Worm (Caenorhabditis elegans): ENCODE measurements around the gene inx-6.

inx-6 gene

DNA sequence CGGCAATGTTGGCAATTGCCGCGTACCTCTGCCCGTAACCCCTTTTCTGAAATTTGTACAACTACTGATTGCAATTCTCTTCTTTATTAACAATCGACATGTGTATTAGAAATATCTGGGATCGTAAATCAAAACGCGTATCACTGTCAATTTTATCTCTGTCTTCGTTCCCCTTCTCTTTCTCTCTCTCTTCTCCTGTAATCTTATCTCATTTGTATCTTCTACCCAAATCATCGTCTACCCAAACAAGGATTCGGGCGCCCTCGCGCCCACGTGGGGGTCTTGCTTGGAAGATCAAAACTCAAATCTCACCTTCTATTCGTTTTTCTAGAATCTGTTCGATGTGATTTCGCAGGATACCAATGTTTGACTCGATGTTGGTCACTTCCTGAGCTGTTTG, 35.4 kb upstream of the inx-6 start, which contains the start of gene C27D8.2 (continued):
- TF ChIP-seq lin-35 (GFP tag; optimal IDR thresholded peaks at IDR 0.05) (peak in 1 of 2 experiments; percentile 13), ets-5 (GFP tag; IDR thresholded peaks at IDR 0.05) (no peak), fkh-8 (tag; optimal IDR thresholded peaks at IDR 0.05) (no peak), C04F5.9 (tag; optimal IDR thresholded peaks at IDR 0.05) (no peak), alr-1 (tag; optimal IDR thresholded peaks at IDR 0.05; ENCODE audit: borderline replicate concordance) (no peak), sptf-1 (tag; optimal IDR thresholded peaks at IDR 0.05) (no peak), egl-27 (tag; optimal IDR thresholded peaks at IDR 0.05) (no peak), lin-13 (GFP tag; optimal IDR thresholded peaks at IDR 0.05) (no peak), ceh-63 (GFP tag; optimal IDR thresholded peaks at IDR 0.05) (no peak), F16B12.6 (tag; optimal IDR thresholded peaks at IDR 0.05) (no peak), skn-1 (tag; optimal IDR thresholded peaks at IDR 0.05) (no peak), nhr-84 (tag; optimal IDR thresholded peaks at IDR 0.05) (no peak), xbp-1 (tag; optimal IDR thresholded peaks at IDR 0.05) (no peak), lir-3 (tag; optimal IDR thresholded peaks at IDR 0.05; ENCODE audit: poor library complexity) (no peak), unc-62 (GFP tag; optimal IDR thresholded peaks at IDR 0.05) (no peak), lsy-2 (tag; optimal IDR thresholded peaks at IDR 0.05) (no peak), nhr-237 (tag; optimal IDR thresholded peaks at IDR 0.05) (no peak), ama-1 (optimal IDR thresholded peaks at IDR 0.05) (no peak), unc-130 (tag; optimal IDR thresholded peaks at IDR 0.05) (no peak), nhr-76 (tag; optimal IDR thresholded peaks at IDR 0.05) (no peak), fkh-10 (GFP tag; optimal IDR thresholded peaks at IDR 0.05) (no peak), mep-1 (tag; optimal IDR thresholded peaks at IDR 0.05) (no peak), efl-1 (optimal IDR thresholded peaks at IDR 0.05) (no peak), efl-1 (GFP tag; optimal IDR thresholded peaks at IDR 0.05 in 1 of 2) (peak in 1 of 2 experiments; percentile 41), nhr-47 (tag; optimal IDR thresholded peaks at IDR 0.05) (no peak), Y116A8C.19 (tag; optimal IDR thresholded peaks at IDR 0.05; ENCODE audit: borderline replicate concordance) (no peak), unc-98 (GFP tag; IDR thresholded peaks at IDR 0.05) (no peak), mdl-1 (tag; optimal IDR thresholded peaks at IDR 0.05) (no peak), ceh-88 (GFP tag; IDR thresholded peaks at IDR 0.05) (no peak)

DNA sequence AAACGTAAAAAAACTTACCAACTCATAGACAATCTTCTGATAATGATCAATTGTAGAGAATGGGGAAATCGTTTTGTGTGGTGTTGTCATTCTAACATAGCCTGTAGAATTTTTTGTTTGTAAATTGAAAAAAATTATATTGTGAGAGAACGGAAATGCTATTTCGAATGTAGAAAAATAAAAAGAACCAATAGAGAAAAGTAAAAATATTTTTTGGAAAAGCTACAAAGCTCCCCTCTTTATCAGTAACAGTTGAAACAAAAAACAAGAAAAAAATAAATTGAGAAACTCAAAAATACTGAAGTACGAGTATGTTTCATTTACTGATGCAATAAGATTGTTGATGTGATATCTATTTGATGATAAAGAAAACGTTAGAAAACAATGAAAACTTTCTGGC, 34.7 kb upstream of the inx-6 start, which contains the start of gene C27D8.3:
Gene C27D8.3 (minus strand): TSS at position 101 of the 400 bp plus-strand sequence.
- no peak for TF ChIP-seq hlh-4 (tag; optimal IDR thresholded peaks at IDR 0.05)
- no peak for TF ChIP-seq nhr-90 (tag; optimal IDR thresholded peaks at IDR 0.05; ENCODE audit: poor library complexity)
- TF ChIP-seq nhr-76 (tag; optimal IDR thresholded peaks at IDR 0.05) = no peak
- TF ChIP-seq ceh-82 (tag; optimal IDR thresholded peaks at IDR 0.05) = no peak
- no peak for TF ChIP-seq vab-15 (tag; optimal IDR thresholded peaks at IDR 0.05)
- TF ChIP-seq pag-3 (tag; optimal IDR thresholded peaks at IDR 0.05; ENCODE audit: borderline replicate concordance, insufficient read depth) = no peak
- no peak for TF ChIP-seq nhr-77 (tag; optimal IDR thresholded peaks at IDR 0.05)
- TF ChIP-seq egl-13 (tag; optimal IDR thresholded peaks at IDR 0.05) = no peak
- no peak for TF ChIP-seq ces-1 (GFP tag; optimal IDR thresholded peaks at IDR 0.05)

DNA sequence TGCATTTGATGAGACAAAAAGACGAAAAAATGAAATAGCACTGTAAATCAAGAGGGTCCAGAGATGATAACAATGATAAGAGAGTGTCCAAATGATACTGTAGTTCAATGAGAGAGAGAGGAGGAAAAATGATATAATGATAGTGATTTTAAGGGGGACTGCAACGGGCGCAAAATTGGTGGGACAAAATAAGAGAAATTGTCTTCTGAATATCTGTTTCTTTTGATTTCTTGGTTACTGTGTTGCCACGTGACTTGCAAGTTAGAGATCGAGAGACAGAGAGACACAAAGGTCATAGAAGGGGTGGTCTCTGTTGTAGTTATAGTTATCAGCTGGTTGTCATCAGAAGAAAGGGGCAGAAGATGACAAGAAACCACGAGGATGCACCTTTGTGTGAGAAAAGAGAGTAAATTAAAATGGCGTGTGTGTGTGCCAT, 30.4 kb upstream of the inx-6 start:
- TF ChIP-seq nhr-11 (tag; optimal IDR thresholded peaks at IDR 0.05) (no peak), unc-98 (GFP tag; IDR thresholded peaks at IDR 0.05) (no peak), sptf-1 (tag; optimal IDR thresholded peaks at IDR 0.05) (no peak), pqm-1 (tag; optimal IDR thresholded peaks at IDR 0.05) (no peak), lsy-2 (tag; optimal IDR thresholded peaks at IDR 0.05) (peak; percentile 50 to 82), ets-5 (GFP tag; IDR thresholded peaks at IDR 0.05) (no peak), elt-3 (tag; optimal IDR thresholded peaks at IDR 0.05) (peak in 5 of 6 experiments; percentile 75 to 97 (median 96)), C34B4.2 (tag; optimal IDR thresholded peaks at IDR 0.05) (no peak), nhr-85 (tag) (peak; percentile 95), mdl-1 (tag; optimal IDR thresholded peaks at IDR 0.05) (peak in 1 of 2 experiments; percentile 91), tlp-1 (tag; optimal IDR thresholded peaks at IDR 0.05) (no peak), nhr-84 (tag; optimal IDR thresholded peaks at IDR 0.05) (no peak), snu-23 (GFP tag; optimal IDR thresholded peaks at IDR 0.05) (peak; percentile 78), C04F5.9 (tag; optimal IDR thresholded peaks at IDR 0.05) (no peak), ces-1 (GFP tag; optimal IDR thresholded peaks at IDR 0.05) (no peak), ztf-4 (tag; optimal IDR thresholded peaks at IDR 0.05) (no peak), irx-1 (tag; optimal IDR thresholded peaks at IDR 0.05) (no peak), mab-9 (GFP tag; IDR thresholded peaks at IDR 0.05) (no peak), nhr-12 (tag; optimal IDR thresholded peaks at IDR 0.05) (no peak), xbp-1 (tag; optimal IDR thresholded peaks at IDR 0.05) (no peak), dsc-1 (tag; optimal IDR thresholded peaks at IDR 0.05) (no peak), egl-13 (tag; optimal IDR thresholded peaks at IDR 0.05) (no peak), nhr-237 (tag; optimal IDR thresholded peaks at IDR 0.05) (no peak), sup-37 (GFP tag; optimal IDR thresholded peaks at IDR 0.05) (no peak), aly-2 (tag; optimal IDR thresholded peaks at IDR 0.05) (no peak), mep-1 (tag; optimal IDR thresholded peaks at IDR 0.05) (peak; percentile 25)

Data from whole organism, L1 larva.